Fruit fly (Drosophila melanogaster): ENCODE results near the gene Cpr72Ea.

dm6 chr3L:16409440-16410233 lies 47.2 kb downstream of the Cpr72Ea start:
- TF ChIP-seq pan (optimal IDR thresholded peaks at IDR 0.05) (no peak), tai (GFP tag; optimal IDR thresholded peaks at IDR 0.05) (no peak), Vsx2 (GFP tag; optimal IDR thresholded peaks at IDR 0.05; ENCODE audit: partially characterized antibody) (no peak), OdsH (GFP tag; optimal IDR thresholded peaks at IDR 0.05) (no peak), Hr83 (GFP tag; optimal IDR thresholded peaks at IDR 0.05; ENCODE audit: poor library complexity, severe bottlenecking) (no peak), Sp1 (GFP tag; optimal IDR thresholded peaks at IDR 0.05) (no peak), Myc (optimal IDR thresholded peaks at IDR 0.05) (no peak)
